Worm (Caenorhabditis elegans) whole organism, early embryonic: ENCODE data around the gene C42D8.9.

ENCODE experiments used
- B0310.2 ChIP-seq: sonication (generic microtip); optimal IDR thresholded peaks from 2 replicates; lab custom pipeline; 2016; ENCODE audit warnings: mild to moderate bottlenecking, missing genetic modification characterization, missing compliant biosample characterization
- F13C5.2 ChIP-seq: sonication (generic microtip); optimal IDR thresholded peaks from 2 replicates; lab custom pipeline; 2017; ENCODE audit warnings: mild to moderate bottlenecking, missing genetic modification characterization, inconsistent platforms, missing compliant biosample characterization
- aly-1 ChIP-seq: sonication (generic microtip); optimal IDR thresholded peaks from 2 replicates; lab custom pipeline; 2016; ENCODE audit warnings: missing genetic modification characterization, missing compliant biosample characterization
- ama-1 ChIP-seq: fragments of 150-350 bp; optimal IDR thresholded peaks from 2 replicates; lab custom pipeline; 2014
- ceh-13 ChIP-seq: fragments of 200-800 bp; sonication (Bioruptor generic); optimal IDR thresholded peaks from 2 replicates; lab custom pipeline; 2018; ENCODE audit warnings: mild to moderate bottlenecking, missing genetic modification characterization, missing compliant biosample characterization
- ceh-36 ChIP-seq: sonication (generic microtip); optimal IDR thresholded peaks from 2 replicates; lab custom pipeline; 2016; ENCODE audit warnings: missing genetic modification characterization, inconsistent platforms, missing compliant biosample characterization
- ets-7 ChIP-seq: sonication (generic microtip); optimal IDR thresholded peaks from 2 replicates; lab custom pipeline; 2016; ENCODE audit warnings: missing genotype, missing genetic modification characterization, missing compliant biosample characterization
- flt-1 ChIP-seq: fragments of 200-800 bp; sonication (Bioruptor generic); IDR thresholded peaks from 2 replicates; pipeline ENCODE4 v1.3.6; 2022; ENCODE audit warnings: missing genetic modification characterization, missing compliant biosample characterization
- hmbx-1 ChIP-seq: sonication (generic microtip); optimal IDR thresholded peaks from 2 replicates; lab custom pipeline; 2016; ENCODE audit warnings: mild to moderate bottlenecking, missing genetic modification characterization, missing compliant biosample characterization
- hmg-4 ChIP-seq: fragments of 200-800 bp; sonication (Bioruptor generic); optimal IDR thresholded peaks from 2 replicates; lab custom pipeline; 2018; ENCODE audit warnings: mild to moderate bottlenecking, missing genetic modification characterization, missing compliant biosample characterization
- hnd-1 ChIP-seq: sonication (generic microtip); optimal IDR thresholded peaks from 2 replicates; lab custom pipeline; 2016; ENCODE audit warnings: missing genetic modification characterization, missing compliant biosample characterization
- pes-1 ChIP-seq: fragments of 200-800 bp; sonication (Bioruptor generic); IDR thresholded peaks from 2 replicates; pipeline ENCODE4 v1.3.6; 2022; ENCODE audit warnings: missing genetic modification reagents, missing genetic modification characterization, missing compliant biosample characterization
- scrt-1 ChIP-seq: fragments of 200-800 bp; sonication (Bioruptor generic); IDR thresholded peaks from 2 replicates; pipeline ENCODE4 v1.3.6; 2022; ENCODE audit warnings: missing genetic modification characterization, missing compliant biosample characterization
- sea-1 ChIP-seq: fragments of 200-800 bp; sonication (Bioruptor generic); conservative IDR thresholded peaks from 2 replicates; pipeline ENCODE4 v1.3.6; 2022; ENCODE audit warnings: missing genetic modification characterization, missing compliant biosample characterization
- tbx-11 ChIP-seq: fragments of 200-800 bp; sonication (Bioruptor generic); IDR thresholded peaks from 2 replicates; pipeline ENCODE4 v1.3.6; 2022; ENCODE audit warnings: missing genetic modification characterization, missing compliant biosample characterization
- tbx-37 ChIP-seq: fragments of 200-800 bp; sonication (Bioruptor generic); conservative IDR thresholded peaks from 2 replicates; pipeline ENCODE4 v1.3.6; 2022; ENCODE audit warnings: missing genetic modification reagents, missing genetic modification characterization, missing compliant biosample characterization
- tra-4 ChIP-seq: sonication (generic microtip); optimal IDR thresholded peaks from 2 replicates; lab custom pipeline; 2017; ENCODE audit warnings: missing genetic modification characterization, missing compliant biosample characterization

The C42D8.9 gene

DNA sequence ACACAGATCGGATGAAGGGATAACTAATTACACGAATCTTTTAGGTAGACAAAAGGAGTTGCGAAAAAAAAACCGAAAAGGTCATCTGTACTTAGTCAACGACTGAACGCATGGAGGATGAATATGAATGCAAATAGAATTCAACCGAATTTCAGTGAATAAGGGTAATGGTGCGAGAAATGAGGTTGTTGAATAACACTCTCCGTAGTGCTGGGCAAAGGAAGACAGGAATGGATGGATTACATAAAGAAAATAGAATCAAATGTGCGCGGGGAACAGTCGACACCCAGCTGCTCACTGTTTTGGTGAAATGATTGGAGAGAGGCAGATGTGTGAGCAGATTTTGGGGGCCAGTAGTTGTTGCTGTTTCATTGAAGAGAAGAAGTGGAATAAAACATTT is 17.4 kb upstream of the C42D8.9 start:
- TF ChIP-seq aly-1 (tag; lab: Kevin White, UChicago): no peak
- TF ChIP-seq ceh-13 (GFP tag; lab: Kevin White, UChicago): no peak
- TF ChIP-seq flt-1: no peak
- TF ChIP-seq scrt-1 (GFP tag; lab: Robert Waterston, UW): no peak
- TF ChIP-seq ama-1: no peak
- no peak for TF ChIP-seq pes-1 (GFP tag; lab: Robert Waterston, UW)
- TF ChIP-seq hmg-4 (GFP tag; lab: Kevin White, UChicago): no peak
- no peak for TF ChIP-seq tbx-11 (GFP tag; lab: Robert Waterston, UW)
- TF ChIP-seq tbx-37 (GFP tag; lab: Robert Waterston, UW): no peak
- TF ChIP-seq hmbx-1 (tag; lab: Kevin White, UChicago): no peak
- TF ChIP-seq F13C5.2 (tag; lab: Kevin White, UChicago): no peak
- no peak for TF ChIP-seq hnd-1 (tag; lab: Kevin White, UChicago)
- no peak for TF ChIP-seq tra-4 (tag; lab: Kevin White, UChicago)
- no peak for TF ChIP-seq B0310.2 (tag; lab: Kevin White, UChicago)
- TF ChIP-seq ceh-36: no peak
- TF ChIP-seq ets-7 (tag; lab: Kevin White, UChicago): no peak
- no peak for TF ChIP-seq sea-1

DNA sequence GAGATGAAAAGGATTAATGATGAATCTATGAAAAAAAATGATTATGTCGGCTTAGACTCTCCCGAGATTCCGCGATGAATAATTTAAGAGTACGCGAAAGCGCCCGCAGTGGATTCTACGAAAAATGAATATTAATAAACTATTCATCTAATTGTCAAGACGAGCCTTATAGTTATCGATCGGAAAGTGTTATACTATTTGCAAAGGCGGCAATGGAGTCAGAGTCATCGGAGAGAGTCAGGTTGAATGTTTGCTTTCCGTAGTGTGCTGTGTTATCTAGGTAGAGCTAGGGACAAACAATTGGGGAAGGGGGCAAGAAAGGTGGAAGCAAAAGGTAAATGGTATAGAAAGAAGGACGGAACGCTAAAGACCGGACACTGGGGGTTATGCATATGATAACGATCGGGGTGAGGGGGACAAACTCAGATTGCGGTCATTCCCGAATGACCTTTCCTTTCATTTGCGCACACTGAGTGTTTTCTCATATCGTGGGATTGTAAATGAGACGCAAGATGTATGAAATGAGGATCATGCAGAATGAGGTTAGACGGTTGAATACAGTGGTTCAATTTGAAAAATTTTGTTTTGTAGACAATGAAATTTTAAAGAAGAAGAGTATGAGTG is 16.1 kb upstream of the C42D8.9 start:
- TF ChIP-seq scrt-1 (GFP tag; lab: Robert Waterston, UW) (no peak), hmbx-1 (tag; lab: Kevin White, UChicago) (no peak), hmg-4 (GFP tag; lab: Kevin White, UChicago) (peak; percentile 45), tbx-11 (GFP tag; lab: Robert Waterston, UW) (0 out of 2 replicates have a peak, but pooled peaks have one; percentile 9)

ce11 chrX:5122369-5122768 is 15.5 kb upstream of the C42D8.9 start:
- TF ChIP-seq hnd-1 (tag; lab: Kevin White, UChicago): no peak
- no peak for TF ChIP-seq hmbx-1 (tag; lab: Kevin White, UChicago)
- TF ChIP-seq tra-4 (tag; lab: Kevin White, UChicago): no peak
- TF ChIP-seq aly-1 (tag; lab: Kevin White, UChicago): no peak
- no peak for TF ChIP-seq flt-1
- no peak for TF ChIP-seq sea-1
- no peak for TF ChIP-seq hmg-4 (GFP tag; lab: Kevin White, UChicago)

- TF ChIP-seq B0310.2 (tag; lab: Kevin White, UChicago) (no peak), F13C5.2 (tag; lab: Kevin White, UChicago) (no peak), hnd-1 (tag; lab: Kevin White, UChicago) (no peak)
These were observed 14.9 kb upstream of the C42D8.9 start for ce11 chrX:5121789-5122188.

ce11 chrX:5120807-5121206 is 14.0 kb upstream of the C42D8.9 start:
- no peak for TF ChIP-seq B0310.2 (tag; lab: Kevin White, UChicago)
- no peak for TF ChIP-seq hmg-4 (GFP tag; lab: Kevin White, UChicago)
- no peak for TF ChIP-seq hmbx-1 (tag; lab: Kevin White, UChicago)
- no peak for TF ChIP-seq ceh-13 (GFP tag; lab: Kevin White, UChicago)
- no peak for TF ChIP-seq aly-1 (tag; lab: Kevin White, UChicago)
- no peak for TF ChIP-seq tbx-11 (GFP tag; lab: Robert Waterston, UW)
- no peak for TF ChIP-seq hnd-1 (tag; lab: Kevin White, UChicago)
- TF ChIP-seq ama-1: no peak

DNA sequence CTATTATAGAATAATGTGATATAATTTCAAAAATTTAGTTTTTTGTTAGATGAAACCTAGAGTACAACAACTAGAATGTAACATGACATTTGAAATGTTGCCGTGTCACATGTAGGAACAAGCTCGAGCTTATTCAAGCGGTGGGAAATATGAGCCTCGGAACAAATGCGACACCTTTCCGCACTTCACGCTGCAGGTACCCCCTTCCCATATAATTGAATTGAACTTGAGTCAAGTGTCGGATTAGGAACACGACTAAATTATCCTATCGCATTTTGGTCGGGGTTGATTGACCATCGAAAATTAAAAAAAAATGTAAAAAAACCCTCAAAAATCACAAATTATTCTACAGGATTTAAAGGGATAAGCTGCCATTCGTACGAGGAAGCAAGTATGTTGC is 13.4 kb upstream of the C42D8.9 start:
- TF ChIP-seq hmg-4 (GFP tag; lab: Kevin White, UChicago) (no peak), sea-1 (no peak), ama-1 (no peak), hnd-1 (tag; lab: Kevin White, UChicago) (no peak), flt-1 (no peak), ets-7 (tag; lab: Kevin White, UChicago) (no peak), ceh-13 (GFP tag; lab: Kevin White, UChicago) (no peak), aly-1 (tag; lab: Kevin White, UChicago) (no peak), tbx-11 (GFP tag; lab: Robert Waterston, UW) (no peak), B0310.2 (tag; lab: Kevin White, UChicago) (no peak), tra-4 (tag; lab: Kevin White, UChicago) (no peak), tbx-37 (GFP tag; lab: Robert Waterston, UW) (no peak), F13C5.2 (tag; lab: Kevin White, UChicago) (no peak), pes-1 (GFP tag; lab: Robert Waterston, UW) (no peak), hmbx-1 (tag; lab: Kevin White, UChicago) (no peak), ceh-36 (no peak), scrt-1 (GFP tag; lab: Robert Waterston, UW) (no peak)

ce11 chrX:5119686-5120085 is 12.8 kb upstream of the C42D8.9 start:
- no peak for TF ChIP-seq ama-1
- no peak for TF ChIP-seq B0310.2 (tag; lab: Kevin White, UChicago)
- no peak for TF ChIP-seq tbx-11 (GFP tag; lab: Robert Waterston, UW)
- TF ChIP-seq ets-7 (tag; lab: Kevin White, UChicago): no peak
- TF ChIP-seq tra-4 (tag; lab: Kevin White, UChicago): no peak
- no peak for TF ChIP-seq hmbx-1 (tag; lab: Kevin White, UChicago)
- TF ChIP-seq hmg-4 (GFP tag; lab: Kevin White, UChicago): no peak
- no peak for TF ChIP-seq sea-1
- TF ChIP-seq ceh-36: no peak
- TF ChIP-seq aly-1 (tag; lab: Kevin White, UChicago): no peak
- TF ChIP-seq hnd-1 (tag; lab: Kevin White, UChicago): no peak

DNA sequence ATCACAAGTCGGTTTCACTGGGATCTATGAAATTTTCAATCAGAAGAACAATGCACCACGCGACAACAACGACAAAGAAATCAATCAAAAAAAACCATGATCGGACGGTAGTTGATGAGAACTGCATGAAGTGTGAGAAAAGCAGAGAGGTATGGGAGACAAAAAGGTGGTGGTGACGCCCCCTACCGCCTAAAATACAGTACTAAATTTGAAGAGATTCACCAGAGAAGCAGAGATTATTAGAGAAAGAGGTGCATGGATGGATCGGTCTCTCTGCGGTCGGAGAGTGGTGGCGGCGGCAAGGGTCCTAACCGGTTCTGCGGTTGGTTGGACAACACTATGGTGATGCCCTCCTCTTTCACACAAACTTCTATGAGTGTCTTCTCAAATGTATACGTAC is 12.4 kb upstream of the C42D8.9 start:
- TF ChIP-seq ceh-36 (no peak), aly-1 (tag; lab: Kevin White, UChicago) (no peak), ceh-13 (GFP tag; lab: Kevin White, UChicago) (no peak), hnd-1 (tag; lab: Kevin White, UChicago) (no peak), scrt-1 (GFP tag; lab: Robert Waterston, UW) (no peak), tra-4 (tag; lab: Kevin White, UChicago) (no peak), ama-1 (no peak), tbx-37 (GFP tag; lab: Robert Waterston, UW) (no peak), F13C5.2 (tag; lab: Kevin White, UChicago) (no peak), pes-1 (GFP tag; lab: Robert Waterston, UW) (no peak), flt-1 (no peak), hmbx-1 (tag; lab: Kevin White, UChicago) (no peak), ets-7 (tag; lab: Kevin White, UChicago) (no peak), hmg-4 (GFP tag; lab: Kevin White, UChicago) (no peak), sea-1 (no peak), tbx-11 (GFP tag; lab: Robert Waterston, UW) (no peak), B0310.2 (tag; lab: Kevin White, UChicago) (no peak)
